Worm (Caenorhabditis elegans): Measurements from ENCODE around the gene sre-48.

Gene sre-48

ce11 chrII:14003821-14004430, 24.2 kb upstream of the sre-48 start:
- TF ChIP-seq aly-2 (tag; optimal IDR thresholded peaks at IDR 0.05) (no peak), lir-3 (tag; optimal IDR thresholded peaks at IDR 0.05; ENCODE audit: poor library complexity) (no peak), mep-1 (tag; optimal IDR thresholded peaks at IDR 0.05) (no peak), efl-1 (optimal IDR thresholded peaks at IDR 0.05) (no peak), efl-1 (GFP tag; optimal IDR thresholded peaks at IDR 0.05 in 1 of 2) (peak in 1 of 2 experiments; percentile 74), ces-1 (GFP tag; optimal IDR thresholded peaks at IDR 0.05) (no peak), nhr-77 (tag; optimal IDR thresholded peaks at IDR 0.05) (no peak), lin-15B (tag; optimal IDR thresholded peaks at IDR 0.05) (no peak), ztf-4 (tag; optimal IDR thresholded peaks at IDR 0.05) (no peak), lin-13 (GFP tag; optimal IDR thresholded peaks at IDR 0.05) (no peak), blmp-1 (tag; optimal IDR thresholded peaks at IDR 0.05) (peak; percentile 15), jun-1 (tag; optimal IDR thresholded peaks at IDR 0.05) (no peak), unc-62 (GFP tag; optimal IDR thresholded peaks at IDR 0.05) (no peak), pqm-1 (tag; optimal IDR thresholded peaks at IDR 0.05) (no peak), nhr-28 (tag; optimal IDR thresholded peaks at IDR 0.05) (no peak), ceh-63 (GFP tag; optimal IDR thresholded peaks at IDR 0.05) (no peak), nhr-11 (tag; optimal IDR thresholded peaks at IDR 0.05) (no peak), alr-1 (tag; optimal IDR thresholded peaks at IDR 0.05; ENCODE audit: borderline replicate concordance) (no peak), isw-1 (GFP tag; IDR thresholded peaks at IDR 0.05) (no peak), mdl-1 (tag; optimal IDR thresholded peaks at IDR 0.05) (no peak), snpc-4 (tag; optimal IDR thresholded peaks at IDR 0.05) (peak; percentile 76), vab-15 (tag; optimal IDR thresholded peaks at IDR 0.05) (no peak)

- no peak for TF ChIP-seq snpc-4 (tag; optimal IDR thresholded peaks at IDR 0.05)
- TF ChIP-seq elt-2 (tag; optimal IDR thresholded peaks at IDR 0.05) = peak; percentile 55
These were observed 22.5 kb upstream of the sre-48 start, which contains the start of gene F01D5.5 for ce11 chrII:14002200-14002599. F01D5.5 (minus strand) TSS chrII:14002300.

ce11 chrII:14000044-14000443, 20.4 kb upstream of the sre-48 start, which contains the start of gene F01D5.3:
F01D5.3 (minus strand) TSS chrII:14000144.
- peak; percentile 21 for TF ChIP-seq elt-2 (tag; optimal IDR thresholded peaks at IDR 0.05)

ce11 chrII:13998964-13999363, 19.3 kb upstream of the sre-48 start, which contains the start of gene F01D5.2:
F01D5.2 (minus strand) TSS chrII:13999064.
- TF ChIP-seq nhr-77 (tag; optimal IDR thresholded peaks at IDR 0.05) = no peak
- TF ChIP-seq nhr-20 (tag; optimal IDR thresholded peaks at IDR 0.05) = no peak
- no peak for TF ChIP-seq nhr-28 (tag; optimal IDR thresholded peaks at IDR 0.05)
- no peak for TF ChIP-seq nhr-11 (tag; optimal IDR thresholded peaks at IDR 0.05)
- TF ChIP-seq lir-3 (tag; optimal IDR thresholded peaks at IDR 0.05; ENCODE audit: poor library complexity) = no peak
- no peak for TF ChIP-seq skn-1 (tag; optimal IDR thresholded peaks at IDR 0.05)
- TF ChIP-seq ama-1 (optimal IDR thresholded peaks at IDR 0.05) = no peak
- no peak for TF ChIP-seq pax-3 (tag; optimal IDR thresholded peaks at IDR 0.05)
- TF ChIP-seq unc-62 (GFP tag; optimal IDR thresholded peaks at IDR 0.05) = no peak

ce11 chrII:13997989-13998388, 18.3 kb upstream of the sre-48 start:
- no peak for TF ChIP-seq egl-27 (tag; optimal IDR thresholded peaks at IDR 0.05)
- TF ChIP-seq nhr-28 (tag; optimal IDR thresholded peaks at IDR 0.05) = no peak
- no peak for TF ChIP-seq unc-98 (GFP tag; IDR thresholded peaks at IDR 0.05)
- TF ChIP-seq rnt-1 (tag; optimal IDR thresholded peaks at IDR 0.05) = no peak
- no peak for TF ChIP-seq ceh-82 (tag; optimal IDR thresholded peaks at IDR 0.05)
- TF ChIP-seq aha-1 (tag; optimal IDR thresholded peaks at IDR 0.05) = no peak

ce11 chrII:13997477-13997876, 17.8 kb upstream of the sre-48 start, which contains the start of gene F01D5.1:
F01D5.1 (minus strand) TSS chrII:13997581.
- no peak for TF ChIP-seq dsc-1 (tag; optimal IDR thresholded peaks at IDR 0.05)
- TF ChIP-seq nhr-237 (tag; optimal IDR thresholded peaks at IDR 0.05) = no peak
- peak; percentile 84 for TF ChIP-seq elt-2 (tag; optimal IDR thresholded peaks at IDR 0.05)
- TF ChIP-seq Y116A8C.19 (tag; optimal IDR thresholded peaks at IDR 0.05; ENCODE audit: borderline replicate concordance) = no peak
- no peak for TF ChIP-seq irx-1 (tag; optimal IDR thresholded peaks at IDR 0.05)

Data from whole organism, L1 larva.